Worm (Caenorhabditis elegans) whole organism, early embryonic: ENCODE results near the gene T28C6.10.

ENCODE experiments used
- ama-1 ChIP-seq: fragments of 150-350 bp; optimal IDR thresholded peaks from 2 replicates; lab custom pipeline; 2014
- flt-1 ChIP-seq: fragments of 200-800 bp; sonication (Bioruptor generic); IDR thresholded peaks from 2 replicates; pipeline ENCODE4 v1.3.6; 2022; ENCODE audit warnings: missing genetic modification characterization, missing compliant biosample characterization
- hmg-4 ChIP-seq: fragments of 200-800 bp; sonication (Bioruptor generic); optimal IDR thresholded peaks from 2 replicates; lab custom pipeline; 2018; ENCODE audit warnings: mild to moderate bottlenecking, missing genetic modification characterization, missing compliant biosample characterization
- pes-1 ChIP-seq: fragments of 200-800 bp; sonication (Bioruptor generic); IDR thresholded peaks from 2 replicates; pipeline ENCODE4 v1.3.6; 2022; ENCODE audit warnings: missing genetic modification reagents, missing genetic modification characterization, missing compliant biosample characterization
- scrt-1 ChIP-seq: fragments of 200-800 bp; sonication (Bioruptor generic); IDR thresholded peaks from 2 replicates; pipeline ENCODE4 v1.3.6; 2022; ENCODE audit warnings: missing genetic modification characterization, missing compliant biosample characterization

DNA sequence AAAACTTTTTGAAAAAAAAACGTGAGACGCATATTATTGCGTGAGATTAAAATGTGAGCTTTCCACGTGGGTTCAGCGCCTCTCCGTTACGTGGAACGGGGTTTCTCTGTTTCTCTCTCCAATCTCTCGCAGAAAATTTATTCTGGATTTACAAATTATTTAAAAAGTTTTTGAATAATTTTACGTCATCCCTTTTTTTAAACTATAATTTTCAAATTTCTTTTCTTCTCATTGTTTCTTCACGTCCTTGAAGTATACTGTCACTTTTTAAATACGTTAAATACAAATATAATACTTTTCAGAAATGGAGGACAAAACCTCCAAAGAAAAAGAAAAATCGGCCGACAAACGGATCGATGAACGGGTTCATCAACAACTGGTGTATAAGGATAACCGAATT, 9.8 kb downstream of the T28C6.10 start, which contains the start of gene T28C6.7:
- TF ChIP-seq scrt-1 (GFP tag; lab: Robert Waterston, UW), result no peak
- no peak for TF ChIP-seq pes-1 (GFP tag; lab: Robert Waterston, UW)
- TF ChIP-seq flt-1 (GFP tag; lab: Robert Waterston, UW), result no peak
- no peak for TF ChIP-seq ama-1 (lab: Kevin White, UChicago)
- no peak for TF ChIP-seq hmg-4 (GFP tag; lab: Kevin White, UChicago)
